Fruit fly (Drosophila melanogaster) whole organism, embryonic: ENCODE data around the gene hd.
A peak's percentile ranks its signal among the peaks of the same experiment; 100 is the strongest.

ENCODE experiments used
- CG15601 ChIP-seq: fragments of 200-800 bp; sonication (Bioruptor generic); optimal IDR thresholded peaks from 3 replicates; lab custom pipeline; 2019; ENCODE audit warnings: missing biosample characterization, mild to moderate bottlenecking, missing genetic modification characterization, moderate library complexity
- CkIIα-i1 ChIP-seq: fragments of 200-800 bp; sonication (Bioruptor generic); IDR thresholded peaks from 2 replicates; pipeline ENCODE4 v1.3.6; 2022; ENCODE audit warnings: missing biosample characterization, missing genetic modification characterization
- Gsc ChIP-seq: fragments of 200-800 bp; sonication (Bioruptor generic); IDR thresholded peaks from 2 replicates; pipeline ENCODE4 v1.3.6; 2022; ENCODE audit warnings: missing biosample characterization, missing genetic modification characterization
- abd-A ChIP-seq: fragments of 200-800 bp; sonication (Bioruptor generic); optimal IDR thresholded peaks from 3 replicates; lab custom pipeline; 2019; ENCODE audit warnings: missing biosample characterization, mild to moderate bottlenecking, missing genetic modification characterization, moderate library complexity
- dati ChIP-seq: fragments of 200-800 bp; sonication (Bioruptor generic); IDR thresholded peaks from 2 replicates; pipeline ENCODE4 v1.3.6; 2022; ENCODE audit warnings: missing biosample characterization, missing genetic modification characterization
- eve ChIP-seq, 2 experiments: fragments of >200 bp; optimal IDR thresholded peaks; 2 replicates each; lab custom pipeline; 2017; ENCODE audit warnings: missing biosample characterization in 2 of 2, missing genetic modification characterization in 2 of 2
- lmd ChIP-seq: fragments of 200-800 bp; sonication (Bioruptor generic); IDR thresholded peaks from 2 replicates; pipeline ENCODE4 v1.3.6; 2022; ENCODE audit warnings: missing biosample characterization, missing genetic modification characterization
- nom ChIP-seq: fragments of 200-800 bp; sonication (Bioruptor generic); optimal IDR thresholded peaks from 2 replicates; lab custom pipeline; 2017; ENCODE audit warnings: missing biosample characterization, missing genetic modification characterization, mild to moderate bottlenecking, moderate library complexity, missing genetic modification reagents
- pb ChIP-seq: fragments of 200-800 bp; sonication (Bioruptor generic); optimal IDR thresholded peaks from 3 replicates; lab custom pipeline; 2016; ENCODE audit warnings: missing biosample characterization, missing genetic modification characterization
- tll ChIP-seq, 2 experiments: fragments of 200-800 bp in 1 of 2; fragments of >200 bp in 1 of 2; sonication (Bioruptor generic) in 1 of 2; optimal IDR thresholded peaks; 2 replicates each; lab custom pipeline; 2017 to 2019; ENCODE audit warnings: missing biosample characterization in 2 of 2, missing genetic modification characterization in 2 of 2, mild to moderate bottlenecking in 1 of 2, moderate library complexity in 1 of 2
- ttk ChIP-seq: fragments of 200-800 bp; sonication (Bioruptor generic); IDR thresholded peaks from 2 replicates; pipeline ENCODE4 v2.1.2; 2022; ENCODE audit warnings: missing biosample characterization, missing genetic modification characterization

- TF ChIP-seq CkIIα-i1 (peak; percentile 66; the same call in 1 of the 2 replicates), tll (GFP tag; optimal IDR thresholded peaks at IDR 0.05; lab: Kevin White, UChicago) (no peak), eve (GFP tag; optimal IDR thresholded peaks at IDR 0.05; lab: Kevin White, UChicago) (no peak), nom (GFP tag; lab: Kevin White, UChicago) (peak; percentile 54), ttk (GFP tag; lab: Robert Waterston, UW) (peak; percentile 76), pb (peak; percentile 77), CG15601 (tag; lab: Kevin White, UChicago) (peak; percentile 67), Gsc (GFP tag; lab: Robert Waterston, UW) (no peak; the same call in 1 of the 2 replicates), lmd (GFP tag; lab: Robert Waterston, UW) (peak; percentile 88), abd-A (tag; lab: Kevin White, UChicago) (no peak), dati (peak; percentile 39; the same call in 1 of the 2 replicates)
Measured at dm6 chr3R:5361681-5362319, 13.0 kb downstream of the hd start.
